Worm (Caenorhabditis elegans) whole organism, late embryonic: Measurements from ENCODE around the gene Y102F5A.1.

Experiments used
- C38D4.7 ChIP-seq: fragments of 200-800 bp; sonication (Bioruptor generic); optimal IDR thresholded peaks from 2 replicates; lab custom pipeline; 2018; ENCODE audit warnings: mild to moderate bottlenecking, missing genetic modification characterization, moderate library complexity, missing compliant biosample characterization
- K02D7.2 ChIP-seq: sonication (generic microtip); optimal IDR thresholded peaks from 2 replicates; lab custom pipeline; 2017; ENCODE audit warnings: mild to moderate bottlenecking, missing genetic modification characterization, missing compliant biosample characterization
- K09A11.1 ChIP-seq: sonication (generic microtip); optimal IDR thresholded peaks from 2 replicates; lab custom pipeline; 2017; ENCODE audit warnings: antibody characterized with exemption, mild to moderate bottlenecking, missing genetic modification characterization, missing compliant biosample characterization; ENCODE audit not compliant: insufficient read depth
- Y22D7AL.16 ChIP-seq: sonication (generic microtip); optimal IDR thresholded peaks from 2 replicates; lab custom pipeline; 2016; ENCODE audit warnings: missing genetic modification characterization, missing compliant biosample characterization
- ama-1 ChIP-seq: fragments of 150-350 bp; optimal IDR thresholded peaks from 2 replicates; lab custom pipeline; 2014
- ceh-14 ChIP-seq: sonication (generic microtip); optimal IDR thresholded peaks from 2 replicates; lab custom pipeline; 2016; ENCODE audit warnings: missing genotype, missing genetic modification characterization, missing compliant biosample characterization
- ceh-19 ChIP-seq: fragments of 200-800 bp; sonication (Bioruptor generic); optimal IDR thresholded peaks from 2 replicates; lab custom pipeline; 2018; ENCODE audit warnings: mild to moderate bottlenecking, missing genetic modification characterization, missing compliant biosample characterization
- ceh-2 ChIP-seq: sonication (generic microtip); optimal IDR thresholded peaks from 2 replicates; lab custom pipeline; 2016; ENCODE audit warnings: missing genotype, missing genetic modification characterization, missing compliant biosample characterization
- ceh-22 ChIP-seq: sonication (generic microtip); optimal IDR thresholded peaks from 2 replicates; lab custom pipeline; 2017; ENCODE audit warnings: missing biosample characterization, missing genetic modification characterization
- ceh-24 ChIP-seq: sonication (generic microtip); optimal IDR thresholded peaks from 2 replicates; lab custom pipeline; 2016; ENCODE audit warnings: mild to moderate bottlenecking, missing genetic modification characterization, missing compliant biosample characterization
- ceh-31 ChIP-seq: sonication (generic microtip); optimal IDR thresholded peaks from 2 replicates; lab custom pipeline; 2016; ENCODE audit warnings: missing genetic modification characterization, missing compliant biosample characterization
- ceh-48 ChIP-seq: sonication (generic microtip); optimal IDR thresholded peaks from 2 replicates; lab custom pipeline; 2016; ENCODE audit warnings: missing genetic modification characterization, inconsistent platforms, missing compliant biosample characterization
- ceh-6 ChIP-seq: fragments of 200-800 bp; sonication (Bioruptor generic); optimal IDR thresholded peaks from 2 replicates; lab custom pipeline; 2018; ENCODE audit warnings: mild to moderate bottlenecking, missing genetic modification characterization, missing compliant biosample characterization
- ceh-9 ChIP-seq: sonication (generic microtip); optimal IDR thresholded peaks from 2 replicates; lab custom pipeline; 2016; ENCODE audit warnings: mild to moderate bottlenecking, missing genetic modification characterization, inconsistent platforms, missing compliant biosample characterization
- elt-2 ChIP-seq: sonication (generic microtip); optimal IDR thresholded peaks from 2 replicates; lab custom pipeline; 2016; ENCODE audit warnings: missing genetic modification reagents, missing genetic modification characterization, missing compliant biosample characterization
- ets-4 ChIP-seq: sonication (generic microtip); optimal IDR thresholded peaks from 2 replicates; lab custom pipeline; 2016; ENCODE audit warnings: missing genetic modification characterization, missing compliant biosample characterization
- eyg-1 ChIP-seq: sonication (generic microtip); optimal IDR thresholded peaks from 2 replicates; lab custom pipeline; 2016; ENCODE audit warnings: missing genotype, missing genetic modification characterization, missing compliant biosample characterization
- fkh-6 ChIP-seq: sonication (generic microtip); optimal IDR thresholded peaks from 2 replicates; lab custom pipeline; 2016; ENCODE audit warnings: missing genetic modification characterization, missing compliant biosample characterization
- gmeb-2 ChIP-seq: sonication (generic microtip); optimal IDR thresholded peaks from 2 replicates; lab custom pipeline; 2016; ENCODE audit warnings: missing genetic modification characterization, inconsistent platforms, missing compliant biosample characterization
- hlh-30 ChIP-seq: sonication (generic microtip); optimal IDR thresholded peaks from 2 replicates; lab custom pipeline; 2017; ENCODE audit warnings: antibody characterized with exemption, missing genetic modification characterization, missing compliant biosample characterization; ENCODE audit not compliant: insufficient read depth
- hlh-8 ChIP-seq: sonication (generic microtip); optimal IDR thresholded peaks from 2 replicates; lab custom pipeline; 2016; ENCODE audit warnings: missing genotype, missing genetic modification characterization, missing compliant biosample characterization
- lim-6 ChIP-seq: sonication (generic microtip); optimal IDR thresholded peaks from 2 replicates; lab custom pipeline; 2016; ENCODE audit warnings: missing genetic modification characterization, missing compliant biosample characterization
- nhr-11 ChIP-seq: fragments of 150-350 bp; optimal IDR thresholded peaks from 2 replicates; lab custom pipeline; 2014; ENCODE audit warnings: missing biosample characterization, missing genetic modification characterization
- npax-4 ChIP-seq: sonication (generic microtip); optimal IDR thresholded peaks from 2 replicates; lab custom pipeline; 2016; ENCODE audit warnings: missing genetic modification characterization, missing compliant biosample characterization
- pat-9 ChIP-seq: fragments of 200-800 bp; sonication (Bioruptor generic); optimal IDR thresholded peaks from 2 replicates; lab custom pipeline; 2018; ENCODE audit warnings: mild to moderate bottlenecking, missing genetic modification characterization, moderate library complexity, missing compliant biosample characterization
- pha-4 ChIP-seq: fragments of 150-350 bp; optimal IDR thresholded peaks from 2 replicates; lab custom pipeline; 2018; ENCODE audit warnings: missing biosample characterization, missing genetic modification reagents, missing genetic modification characterization
- ref-2 ChIP-seq: sonication (generic microtip); optimal IDR thresholded peaks from 2 replicates; lab custom pipeline; 2016; ENCODE audit warnings: missing genetic modification characterization, missing compliant biosample characterization
- rnt-1 ChIP-seq: sonication (generic microtip); optimal IDR thresholded peaks from 2 replicates; lab custom pipeline; 2016; ENCODE audit warnings: missing genetic modification characterization, missing compliant biosample characterization
- sox-4 ChIP-seq: sonication (generic microtip); optimal IDR thresholded peaks from 2 replicates; lab custom pipeline; 2017; ENCODE audit warnings: mild to moderate bottlenecking, missing genetic modification characterization, inconsistent platforms, missing compliant biosample characterization
- tbx-2 ChIP-seq: sonication (generic microtip); optimal IDR thresholded peaks from 2 replicates; lab custom pipeline; 2016; ENCODE audit warnings: missing genetic modification characterization, missing compliant biosample characterization
- tbx-7 ChIP-seq: sonication (generic microtip); optimal IDR thresholded peaks from 2 replicates; lab custom pipeline; 2016; ENCODE audit warnings: missing genotype, missing genetic modification characterization, missing compliant biosample characterization
- ttx-3 ChIP-seq: sonication (generic microtip); optimal IDR thresholded peaks from 2 replicates; lab custom pipeline; 2016; ENCODE audit warnings: missing genetic modification reagents, missing genetic modification characterization, missing compliant biosample characterization
- unc-42 ChIP-seq: sonication (generic microtip); optimal IDR thresholded peaks from 2 replicates; lab custom pipeline; 2016; ENCODE audit warnings: missing genotype, missing genetic modification characterization, missing compliant biosample characterization
- zip-5 ChIP-seq: sonication (generic microtip); optimal IDR thresholded peaks from 2 replicates; lab custom pipeline; 2016; ENCODE audit warnings: missing genetic modification characterization, missing compliant biosample characterization

Gene Y102F5A.1

DNA sequence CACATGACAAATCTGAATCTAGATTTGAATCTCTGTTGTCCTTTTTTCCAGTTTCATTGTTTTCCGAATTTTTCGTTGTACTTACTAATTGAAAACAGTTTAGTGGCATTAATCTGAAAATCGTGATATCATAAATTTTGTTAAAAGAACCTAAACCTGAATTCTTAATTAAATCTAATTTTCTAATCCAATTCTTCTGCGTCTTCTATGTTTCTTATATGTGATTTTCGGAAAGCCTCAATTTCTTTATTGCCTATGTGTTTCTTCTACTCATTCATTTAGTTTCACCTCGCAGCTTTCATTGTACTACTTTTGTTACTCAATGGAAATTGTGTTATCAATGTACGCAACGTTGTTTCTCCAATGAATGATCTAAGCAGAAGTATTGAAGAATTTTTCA, 40.4 kb downstream of the Y102F5A.1 start:
- TF ChIP-seq unc-42 (peak; percentile 66), ceh-31 (tag; lab: Kevin White, UChicago) (peak; percentile 16), npax-4 (tag; lab: Kevin White, UChicago) (no peak)

DNA sequence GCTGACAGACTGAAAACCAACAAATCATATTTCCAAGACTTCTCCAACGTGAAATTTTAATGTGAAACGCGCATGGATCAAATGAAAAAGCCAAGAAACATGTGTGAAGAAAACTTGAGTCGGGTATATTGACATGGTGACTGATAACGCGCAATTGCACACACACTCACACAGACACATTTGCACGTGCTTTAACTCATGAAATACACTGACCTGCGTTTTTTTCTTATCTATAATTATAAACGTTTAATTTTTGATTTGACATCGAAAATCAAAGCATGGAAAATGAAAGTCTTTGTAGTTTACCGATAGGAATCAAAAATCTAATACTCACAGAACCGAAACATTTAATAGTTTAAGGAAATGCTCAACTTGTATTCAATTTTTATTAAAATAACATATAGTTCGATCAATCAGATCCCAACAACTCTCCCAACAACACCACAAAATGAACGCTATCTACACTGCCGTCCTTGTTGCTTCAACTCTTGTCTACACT, 45.5 kb downstream of the Y102F5A.1 start, which contains the start of gene nspa-9:
nspa-9 (plus strand) TSS at position 449 of the 499 bp plus-strand sequence.
- no peak for TF ChIP-seq pat-9
- no peak for TF ChIP-seq lim-6 (tag; lab: Kevin White, UChicago)
- TF ChIP-seq elt-2 (tag; lab: Kevin White, UChicago): peak; percentile 43
- no peak for TF ChIP-seq rnt-1 (tag; lab: Kevin White, UChicago)
- peak; percentile 1 for TF ChIP-seq hlh-30 (tag; lab: Kevin White, UChicago)
- no peak for TF ChIP-seq pha-4 (tag; lab: Kevin White, UChicago)
- TF ChIP-seq Y22D7AL.16 (tag; lab: Kevin White, UChicago): no peak
- TF ChIP-seq, all 69 proteins: peak for 2

DNA sequence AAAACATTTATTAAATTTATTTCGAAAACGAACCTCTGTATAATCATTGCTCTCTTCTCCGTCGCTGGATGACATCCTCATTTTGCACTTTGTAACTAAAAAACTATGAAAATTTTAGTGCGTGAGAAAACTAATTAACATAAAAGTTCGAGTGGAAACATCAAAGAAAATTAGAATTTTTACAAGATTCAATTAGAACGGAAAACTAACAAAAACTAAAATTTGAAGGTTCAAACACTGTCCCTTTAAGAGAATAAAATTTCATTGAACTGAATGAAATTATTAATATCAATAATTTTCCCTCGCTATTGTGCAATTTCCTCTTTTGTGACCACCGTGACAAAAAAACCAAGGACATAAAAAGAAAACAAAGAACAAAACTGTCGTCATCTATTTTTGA, 47.1 kb downstream of the Y102F5A.1 start, which contains the start of gene D1053.3:
D1053.3 (minus strand) TSS at position 101 of the 400 bp plus-strand sequence.
- TF ChIP-seq ceh-6 (no peak), C38D4.7 (GFP tag; lab: Kevin White, UChicago) (no peak), ceh-22 (tag; lab: Kevin White, UChicago) (no peak), ceh-48 (tag; lab: Kevin White, UChicago) (no peak), rnt-1 (tag; lab: Kevin White, UChicago) (no peak), ceh-14 (tag; lab: Kevin White, UChicago) (no peak), tbx-7 (no peak), ceh-9 (no peak), nhr-11 (tag; lab: Kevin White, UChicago) (no peak), zip-5 (tag; lab: Kevin White, UChicago) (no peak), K09A11.1 (no peak), fkh-6 (no peak), sox-4 (tag; lab: Kevin White, UChicago) (no peak), ref-2 (tag; lab: Kevin White, UChicago) (no peak), ceh-24 (tag; lab: Kevin White, UChicago) (no peak)
- TF ChIP-seq, all 69 proteins: peak for 0

DNA sequence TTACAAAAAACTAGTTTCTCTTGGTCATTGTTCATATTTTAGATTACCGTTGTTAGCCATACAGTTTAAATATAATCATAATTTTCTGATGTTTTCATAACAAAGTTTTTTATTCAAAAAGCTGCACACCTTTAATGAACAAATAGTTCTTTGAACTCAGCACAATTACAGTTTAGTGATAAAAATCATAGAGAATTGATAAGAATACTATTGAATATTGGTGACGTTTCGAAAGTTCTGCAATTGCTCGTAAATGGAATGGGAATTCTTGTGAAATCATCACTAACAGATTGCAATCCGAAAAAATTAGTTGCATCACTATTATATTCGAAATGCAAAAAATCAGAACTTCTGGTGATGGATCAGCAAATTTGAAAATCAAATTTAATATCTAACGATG, 50.0 kb downstream of the Y102F5A.1 start:
- TF ChIP-seq ceh-31 (tag; lab: Kevin White, UChicago) (no peak), sox-4 (tag; lab: Kevin White, UChicago) (no peak), C38D4.7 (GFP tag; lab: Kevin White, UChicago) (no peak), unc-42 (no peak), ceh-2 (no peak), gmeb-2 (tag; lab: Kevin White, UChicago) (no peak), elt-2 (tag; lab: Kevin White, UChicago) (no peak), ceh-14 (tag; lab: Kevin White, UChicago) (no peak), npax-4 (tag; lab: Kevin White, UChicago) (no peak), fkh-6 (no peak), tbx-2 (no peak), ttx-3 (tag; lab: Kevin White, UChicago) (no peak), ets-4 (tag; lab: Kevin White, UChicago) (no peak), ceh-19 (GFP tag; lab: Kevin White, UChicago) (no peak), zip-5 (tag; lab: Kevin White, UChicago) (no peak), lim-6 (tag; lab: Kevin White, UChicago) (no peak), ceh-48 (tag; lab: Kevin White, UChicago) (no peak)

DNA sequence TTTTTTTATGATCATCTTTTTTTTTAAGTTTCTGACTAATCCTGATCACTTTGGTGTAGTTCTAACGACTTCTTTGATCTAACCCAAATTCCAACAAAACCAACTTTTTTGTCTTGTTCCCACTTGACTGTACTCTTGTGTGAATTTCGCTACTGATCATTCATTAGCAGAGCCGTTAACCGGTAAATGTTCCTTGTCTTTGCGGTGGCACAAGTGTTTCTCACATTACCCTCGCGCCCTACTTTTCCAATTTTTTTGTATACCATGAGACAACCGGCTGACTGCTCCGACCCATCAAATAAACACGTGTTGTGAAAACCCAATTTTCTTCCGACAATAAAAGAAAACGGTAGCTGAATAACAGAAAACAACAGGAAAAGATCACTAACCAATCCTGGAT, 51.4 kb downstream of the Y102F5A.1 start:
- TF ChIP-seq tbx-7: no peak
- no peak for TF ChIP-seq elt-2 (tag; lab: Kevin White, UChicago)
- TF ChIP-seq Y22D7AL.16 (tag; lab: Kevin White, UChicago): no peak
- no peak for TF ChIP-seq ttx-3 (tag; lab: Kevin White, UChicago)
- TF ChIP-seq ceh-9: no peak
- TF ChIP-seq hlh-8 (tag; lab: Kevin White, UChicago): no peak
- no peak for TF ChIP-seq pat-9
- no peak for TF ChIP-seq sox-4 (tag; lab: Kevin White, UChicago)
- TF ChIP-seq K02D7.2 (tag; lab: Kevin White, UChicago): no peak
- no peak for TF ChIP-seq npax-4 (tag; lab: Kevin White, UChicago)
- TF ChIP-seq eyg-1 (tag; lab: Kevin White, UChicago): no peak
- TF ChIP-seq ama-1 (lab: Kevin White, UChicago): no peak
